Worm (Caenorhabditis elegans) whole organism, L1 larva: ENCODE data around the gene twnk-1.

ENCODE experiments used
- C04F5.9 ChIP-seq: sonication (generic microtip); optimal IDR thresholded peaks from 2 replicates; lab custom pipeline; 2016; ENCODE audit warnings: missing genetic modification characterization, missing compliant biosample characterization
- C16A3.4 ChIP-seq: fragments of 150-350 bp; optimal IDR thresholded peaks from 2 replicates; lab custom pipeline; 2014; ENCODE audit warnings: missing biosample characterization, missing genetic modification characterization
- C34B4.2 ChIP-seq: sonication (generic microtip); optimal IDR thresholded peaks from 2 replicates; lab custom pipeline; 2017; ENCODE audit warnings: mild to moderate bottlenecking, missing genetic modification characterization, missing compliant biosample characterization
- F16B12.6 ChIP-seq: fragments of 150-350 bp; optimal IDR thresholded peaks from 2 replicates; lab custom pipeline; 2014; ENCODE audit warnings: missing biosample characterization, missing genetic modification characterization
- Y116A8C.19 ChIP-seq: sonication (generic microtip); optimal IDR thresholded peaks from 2 replicates; lab custom pipeline; 2016; ENCODE audit warnings: missing compliant biosample characterization, missing genetic modification characterization, borderline replicate concordance
- aha-1 ChIP-seq: fragments of 150-350 bp; optimal IDR thresholded peaks from 2 replicates; lab custom pipeline; 2014; ENCODE audit warnings: missing biosample characterization, missing genetic modification characterization
- blmp-1 ChIP-seq: fragments of 150-350 bp; optimal IDR thresholded peaks from 2 replicates; lab custom pipeline; 2014; ENCODE audit warnings: missing biosample characterization, missing genetic modification characterization
- ceh-63 ChIP-seq: fragments of 200-800 bp; sonication (Bioruptor generic); optimal IDR thresholded peaks from 2 replicates; lab custom pipeline; 2018; ENCODE audit warnings: mild to moderate bottlenecking, missing genetic modification characterization, missing compliant biosample characterization
- ceh-88 ChIP-seq: fragments of 200-800 bp; sonication (Bioruptor generic); IDR thresholded peaks from 2 replicates; pipeline ENCODE4 v1.3.6; 2022; ENCODE audit warnings: missing genetic modification characterization, missing compliant biosample characterization
- ces-1 ChIP-seq: fragments of 150-350 bp; optimal IDR thresholded peaks from 2 replicates; lab custom pipeline; 2014; ENCODE audit warnings: missing biosample characterization, missing genetic modification reagents, missing genetic modification characterization
- dsc-1 ChIP-seq: sonication (generic microtip); optimal IDR thresholded peaks from 2 replicates; lab custom pipeline; 2016; ENCODE audit warnings: mild to moderate bottlenecking, missing genetic modification characterization, missing compliant biosample characterization
- efl-1 ChIP-seq, 4 experiments: fragments of 150-350 bp; optimal IDR thresholded peaks in 3 of 4; peaks in 1 of 4; 1 replicate in 1 of 4; 2 replicates in 3 of 4; lab custom pipeline; 2014; ENCODE audit warnings: missing biosample characterization in 2 of 4, missing genetic modification characterization in 2 of 4, missing genetic modification reagents in 2 of 4
- egl-13 ChIP-seq: sonication (generic microtip); optimal IDR thresholded peaks from 2 replicates; lab custom pipeline; 2016; ENCODE audit warnings: missing genotype, missing genetic modification reagents, missing genetic modification characterization, missing compliant biosample characterization
- elt-3 ChIP-seq, 6 experiments: fragments of 150-350 bp in 1 of 6; sonication (generic microtip); optimal IDR thresholded peaks; 2 replicates each; lab custom pipeline; 2017 to 2018; ENCODE audit warnings: missing biosample characterization in 6 of 6, missing genetic modification characterization in 6 of 6, inconsistent platforms in 1 of 6
- fkh-10 ChIP-seq: sonication (generic microtip); optimal IDR thresholded peaks from 2 replicates; lab custom pipeline; 2017; ENCODE audit warnings: missing biosample characterization, missing genetic modification reagents, missing genetic modification characterization
- fkh-4 ChIP-seq: sonication (generic microtip); optimal IDR thresholded peaks from 2 replicates; lab custom pipeline; 2016; ENCODE audit warnings: missing compliant biosample characterization, missing genetic modification characterization, borderline replicate concordance
- fkh-8 ChIP-seq: sonication (generic microtip); optimal IDR thresholded peaks from 2 replicates; lab custom pipeline; 2016; ENCODE audit warnings: mild to moderate bottlenecking, missing genetic modification characterization, missing compliant biosample characterization
- fos-1 ChIP-seq: fragments of 150-350 bp; optimal IDR thresholded peaks from 2 replicates; lab custom pipeline; 2014; ENCODE audit warnings: missing biosample characterization, missing genetic modification characterization
- grh-1 ChIP-seq: fragments of 200-800 bp; sonication (Bioruptor generic); IDR thresholded peaks from 2 replicates; pipeline ENCODE4 v1.3.6; 2022; ENCODE audit warnings: missing genetic modification reagents, missing genetic modification characterization, missing compliant biosample characterization
- hlh-4 ChIP-seq: sonication (generic microtip); optimal IDR thresholded peaks from 2 replicates; lab custom pipeline; 2016; ENCODE audit warnings: mild to moderate bottlenecking, missing genetic modification characterization, missing compliant biosample characterization
- irx-1 ChIP-seq: sonication (generic microtip); optimal IDR thresholded peaks from 2 replicates; lab custom pipeline; 2016; ENCODE audit warnings: missing genetic modification characterization, missing compliant biosample characterization
- isw-1 ChIP-seq: fragments of 200-800 bp; sonication (Bioruptor generic); IDR thresholded peaks from 2 replicates; pipeline ENCODE4 v1.3.6; 2022; ENCODE audit warnings: missing genetic modification characterization, missing compliant biosample characterization
- jun-1 ChIP-seq: fragments of 150-350 bp; optimal IDR thresholded peaks from 2 replicates; lab custom pipeline; 2014; ENCODE audit warnings: missing biosample characterization, missing genetic modification reagents, missing genetic modification characterization
- lin-14 ChIP-seq: fragments of 200-800 bp; sonication (Bioruptor generic); optimal IDR thresholded peaks from 2 replicates; lab custom pipeline; 2018; ENCODE audit warnings: mild to moderate bottlenecking, missing genetic modification characterization, moderate library complexity, missing compliant biosample characterization
- lin-35 ChIP-seq, 2 experiments: fragments of 150-350 bp; optimal IDR thresholded peaks; 2 replicates each; lab custom pipeline; 2014; ENCODE audit warnings: missing biosample characterization in 2 of 2, missing genetic modification characterization in 2 of 2, missing genetic modification reagents in 2 of 2
- lsy-2 ChIP-seq, 2 experiments: fragments of 150-350 bp; optimal IDR thresholded peaks; 2 replicates each; lab custom pipeline; 2014; ENCODE audit warnings: missing biosample characterization in 2 of 2, missing genetic modification characterization in 2 of 2
- mef-2 ChIP-seq: fragments of 150-350 bp; optimal IDR thresholded peaks from 2 replicates; lab custom pipeline; 2014; ENCODE audit warnings: missing biosample characterization, missing genetic modification characterization
- mep-1 ChIP-seq: fragments of 150-350 bp; optimal IDR thresholded peaks from 2 replicates; lab custom pipeline; 2014; ENCODE audit warnings: missing biosample characterization, missing genetic modification characterization
- nhr-11 ChIP-seq: fragments of 150-350 bp; optimal IDR thresholded peaks from 2 replicates; lab custom pipeline; 2014; ENCODE audit warnings: missing biosample characterization, missing genetic modification characterization
- nhr-20 ChIP-seq: sonication (generic microtip); optimal IDR thresholded peaks from 2 replicates; lab custom pipeline; 2016; ENCODE audit warnings: mild to moderate bottlenecking, missing genetic modification characterization, missing compliant biosample characterization
- nhr-28 ChIP-seq: fragments of 150-350 bp; optimal IDR thresholded peaks from 2 replicates; lab custom pipeline; 2014; ENCODE audit warnings: missing biosample characterization, missing genetic modification characterization
- nhr-47 ChIP-seq: sonication (generic microtip); optimal IDR thresholded peaks from 2 replicates; lab custom pipeline; 2016; ENCODE audit warnings: mild to moderate bottlenecking, missing genetic modification characterization, moderate library complexity, missing compliant biosample characterization
- nhr-71 ChIP-seq: sonication (generic microtip); optimal IDR thresholded peaks from 2 replicates; lab custom pipeline; 2016; ENCODE audit warnings: mild to moderate bottlenecking, missing genetic modification characterization, moderate library complexity, missing compliant biosample characterization
- nhr-84 ChIP-seq: sonication (generic microtip); optimal IDR thresholded peaks from 2 replicates; lab custom pipeline; 2017; ENCODE audit warnings: missing biosample characterization, missing genetic modification characterization
- nhr-85 ChIP-seq: sonication (generic microtip); peaks from one replicate; lab custom pipeline; 2016; ENCODE audit warnings: missing genetic modification characterization, inconsistent platforms, missing compliant biosample characterization
- pax-3 ChIP-seq: fragments of 200-800 bp; sonication (Bioruptor generic); optimal IDR thresholded peaks from 2 replicates; lab custom pipeline; 2018; ENCODE audit warnings: mild to moderate bottlenecking, missing genetic modification characterization, moderate library complexity, missing compliant biosample characterization
- pqm-1 ChIP-seq: sonication (generic microtip); optimal IDR thresholded peaks from 3 replicates; lab custom pipeline; 2017; ENCODE audit warnings: missing biosample characterization, missing genetic modification characterization
- rnt-1 ChIP-seq: sonication (generic microtip); optimal IDR thresholded peaks from 2 replicates; lab custom pipeline; 2016; ENCODE audit warnings: mild to moderate bottlenecking, missing genetic modification characterization, moderate library complexity, missing compliant biosample characterization
- sup-37 ChIP-seq: fragments of 200-800 bp; sonication (Bioruptor generic); optimal IDR thresholded peaks from 2 replicates; lab custom pipeline; 2018; ENCODE audit warnings: mild to moderate bottlenecking, missing genetic modification characterization, missing compliant biosample characterization
- swsn-7 ChIP-seq: sonication (generic microtip); optimal IDR thresholded peaks from 2 replicates; lab custom pipeline; 2016; ENCODE audit warnings: missing genetic modification characterization, missing compliant biosample characterization
- unc-130 ChIP-seq: fragments of 150-350 bp; optimal IDR thresholded peaks from 2 replicates; lab custom pipeline; 2017; ENCODE audit warnings: missing biosample characterization, missing genetic modification characterization, inconsistent platforms
- xbp-1 ChIP-seq: sonication (generic microtip); optimal IDR thresholded peaks from 2 replicates; lab custom pipeline; 2016; ENCODE audit warnings: missing genetic modification characterization, missing compliant biosample characterization
- ztf-11 ChIP-seq, 2 experiments: sonication (generic microtip); optimal IDR thresholded peaks; 2 replicates each; lab custom pipeline; 2016 to 2017; ENCODE audit warnings: missing genetic modification characterization in 2 of 2, missing biosample characterization in 1 of 2, missing compliant biosample characterization in 1 of 2

twnk-1 gene

ce11 chrX:5764739-5765138 is 26.3 kb upstream of the twnk-1 start:
- TF ChIP-seq rnt-1 (tag; lab: Kevin White, UChicago): no peak
- peak; percentile 49 for TF ChIP-seq mep-1
- peak; percentile 53 for TF ChIP-seq dsc-1
- no peak for TF ChIP-seq grh-1 (GFP tag; lab: Robert Waterston, UW)
- TF ChIP-seq nhr-84 (tag; lab: Kevin White, UChicago): no peak
- TF ChIP-seq nhr-47 (tag; lab: Kevin White, UChicago): no peak
- no peak for TF ChIP-seq hlh-4 (tag; lab: Kevin White, UChicago)
- no peak for TF ChIP-seq nhr-11 (tag; lab: Kevin White, UChicago)
- peak; percentile 49 for TF ChIP-seq lin-14 (GFP tag; lab: Kevin White, UChicago)
- TF ChIP-seq ceh-88: no peak
- TF ChIP-seq lsy-2 (tag; optimal IDR thresholded peaks at IDR 0.05; lab: Kevin White, UChicago): no peak
- TF ChIP-seq blmp-1 (tag; lab: Kevin White, UChicago): peak; percentile 18
- TF ChIP-seq xbp-1: no peak
- TF ChIP-seq pax-3 (tag; lab: Kevin White, UChicago): no peak
- no peak for TF ChIP-seq fkh-10
- no peak for TF ChIP-seq sup-37 (GFP tag; lab: Kevin White, UChicago)
- no peak for TF ChIP-seq C34B4.2 (tag; lab: Kevin White, UChicago)
- TF ChIP-seq nhr-28: no peak
- TF ChIP-seq C16A3.4 (tag; lab: Kevin White, UChicago): no peak

ce11 chrX:5770648-5771047 is 20.4 kb upstream of the twnk-1 start, which contains the start of gene C54H2.4:
TSS of gene C54H2.4 (minus strand) at chrX:5770748.
- peak; percentile 7 for TF ChIP-seq fkh-8
- TF ChIP-seq unc-130 (tag; lab: Kevin White, UChicago): no peak

ce11 chrX:5772538-5773154 is 18.4 kb upstream of the twnk-1 start:
- TF ChIP-seq ceh-63 (GFP tag; lab: Kevin White, UChicago) (peak; percentile 70), ceh-88 (no peak), jun-1 (tag; lab: Kevin White, UChicago) (peak; percentile 19)

- TF ChIP-seq fkh-4 (tag; lab: Kevin White, UChicago): no peak
- TF ChIP-seq swsn-7 (tag; lab: Kevin White, UChicago): no peak
- TF ChIP-seq C04F5.9 (tag; lab: Kevin White, UChicago): no peak
- TF ChIP-seq fkh-10: no peak
- TF ChIP-seq aha-1 (tag; lab: Kevin White, UChicago): no peak
- no peak for TF ChIP-seq nhr-20 (tag; lab: Kevin White, UChicago)
- no peak for TF ChIP-seq F16B12.6 (tag; lab: Kevin White, UChicago)
- TF ChIP-seq nhr-71 (tag; lab: Kevin White, UChicago): no peak
- TF ChIP-seq ceh-63 (GFP tag; lab: Kevin White, UChicago): no peak
- no peak for TF ChIP-seq fos-1 (tag; lab: Kevin White, UChicago)
- TF ChIP-seq ces-1 (GFP tag; lab: Kevin White, UChicago): no peak
- TF ChIP-seq Y116A8C.19: no peak
- no peak for TF ChIP-seq irx-1 (tag; lab: Kevin White, UChicago)
- TF ChIP-seq, all 84 proteins: peak for 0
These were observed 17.5 kb upstream of the twnk-1 start, which contains the start of gene sym-3 for ce11 chrX:5773471-5773870. TSS of gene sym-3 (plus strand) at chrX:5773771.

- TF ChIP-seq isw-1: 0 out of 2 replicates have a peak, but pooled peaks have one; percentile 23
- TF ChIP-seq nhr-84 (tag; lab: Kevin White, UChicago): no peak
- TF ChIP-seq ztf-11 (tag; optimal IDR thresholded peaks at IDR 0.05; lab: Kevin White, UChicago): peak in 1 of 2 experiments; percentile 9
- TF ChIP-seq fkh-8: peak; percentile 85
- TF ChIP-seq nhr-85 (tag; lab: Kevin White, UChicago): peak; percentile 78
- TF ChIP-seq dsc-1: peak; percentile 75
- peak; percentile 15 for TF ChIP-seq egl-13 (tag; lab: Kevin White, UChicago)
- TF ChIP-seq swsn-7 (tag; lab: Kevin White, UChicago): peak; percentile 59
- no peak for TF ChIP-seq nhr-28
- TF ChIP-seq mef-2: peak; percentile 28
- TF ChIP-seq grh-1 (GFP tag; lab: Robert Waterston, UW): no peak
- TF ChIP-seq jun-1 (tag; lab: Kevin White, UChicago): peak; percentile 45
- TF ChIP-seq lin-35 (GFP tag; optimal IDR thresholded peaks at IDR 0.05; lab: Kevin White, UChicago): peak; percentile 38 to 73
- TF ChIP-seq nhr-11 (tag; lab: Kevin White, UChicago): no peak
- peak; percentile 51 to 56 for TF ChIP-seq efl-1 (optimal IDR thresholded peaks at IDR 0.05; lab: Kevin White, UChicago)
- TF ChIP-seq efl-1 (GFP tag; optimal IDR thresholded peaks at IDR 0.05 in 1 of 2; lab: Kevin White, UChicago): peak; percentile 45 to 93
- TF ChIP-seq mep-1: peak; percentile 74
- peak; percentile 72 for TF ChIP-seq fkh-10
- TF ChIP-seq pqm-1 (tag; lab: Kevin White, UChicago): no peak
- TF ChIP-seq elt-3 (tag; optimal IDR thresholded peaks at IDR 0.05; lab: Kevin White, UChicago): peak in 1 of 6 experiments; percentile 25
These were observed 15.2 kb upstream of the twnk-1 start for ce11 chrX:5775804-5776252.
